Worm (Caenorhabditis elegans) whole organism, midembryonic: ENCODE data around the gene best-15.

ENCODE experiments used
- T22C8.4 ChIP-seq: fragments of 200-800 bp; sonication (Bioruptor generic); IDR thresholded peaks from 2 replicates; pipeline ENCODE4 v1.3.6; 2022; ENCODE audit warnings: missing genetic modification characterization, missing compliant biosample characterization
- flt-1 ChIP-seq: fragments of 200-800 bp; sonication (Bioruptor generic); IDR thresholded peaks from 2 replicates; pipeline ENCODE4 v1.3.6; 2022; ENCODE audit warnings: missing genetic modification characterization, missing compliant biosample characterization
- med-1 ChIP-seq: sonication (generic microtip); optimal IDR thresholded peaks from 2 replicates; lab custom pipeline; 2017; ENCODE audit warnings: missing genetic modification characterization, mild to moderate bottlenecking, missing compliant biosample characterization, antibody characterized with exemption, missing genetic modification reagents; ENCODE audit not compliant: insufficient read depth
- ref-1 ChIP-seq: fragments of 200-800 bp; sonication (Bioruptor generic); conservative IDR thresholded peaks from 2 replicates; pipeline ENCODE4 v1.3.6; 2022; ENCODE audit warnings: missing genetic modification reagents, missing genetic modification characterization, missing compliant biosample characterization
- tab-1 ChIP-seq: fragments of 200-800 bp; sonication (Bioruptor generic); IDR thresholded peaks from 2 replicates; pipeline ENCODE4 v1.3.6; 2022; ENCODE audit warnings: missing genetic modification characterization, missing compliant biosample characterization
- ztf-23 ChIP-seq: fragments of 200-800 bp; sonication (Bioruptor generic); IDR thresholded peaks from 2 replicates; pipeline ENCODE4 v1.3.6; 2022; ENCODE audit warnings: missing genetic modification reagents, missing genetic modification characterization, missing compliant biosample characterization

ce11 chrIV:10781346-10781745 is 50.7 kb downstream of the best-15 start:
- TF ChIP-seq ref-1 (GFP tag; lab: Robert Waterston, UW): no peak
- TF ChIP-seq flt-1 (GFP tag; lab: Robert Waterston, UW): no peak
- no peak for TF ChIP-seq tab-1 (GFP tag; lab: Robert Waterston, UW)
- TF ChIP-seq T22C8.4: no peak
- TF ChIP-seq ztf-23 (GFP tag; lab: Robert Waterston, UW): no peak
- TF ChIP-seq med-1: no peak
